Worm (Caenorhabditis elegans): Measurements from ENCODE around the gene arle-14.

DNA sequence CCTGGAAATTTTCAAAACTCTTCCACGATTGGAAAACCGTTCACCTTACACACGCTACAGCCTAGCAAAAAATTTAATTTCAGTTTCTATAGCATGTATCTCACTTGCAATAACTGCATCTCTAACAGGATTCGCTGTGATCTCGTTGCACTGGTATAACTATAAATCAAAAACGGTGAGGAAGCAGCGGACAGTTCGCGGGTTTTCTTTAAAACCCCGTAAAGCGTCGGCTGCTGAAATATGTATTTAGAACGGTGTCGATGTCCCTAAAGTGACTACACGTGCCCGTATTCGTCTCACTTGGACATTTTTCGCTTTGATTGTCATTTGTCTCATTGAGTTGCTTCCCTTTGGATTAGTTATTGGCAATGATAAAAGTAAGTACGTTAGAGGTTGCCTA, 41.6 kb downstream of the arle-14 start:
- TF ChIP-seq pqm-1 (tag; optimal IDR thresholded peaks at IDR 0.05) (no peak), dmd-4 (tag; optimal IDR thresholded peaks at IDR 0.05; ENCODE audit: borderline replicate concordance) (no peak), sox-2 (GFP tag; IDR thresholded peaks at IDR 0.05) (no peak), ceh-34 (tag; optimal IDR thresholded peaks at IDR 0.05) (no peak), elt-2 (tag; optimal IDR thresholded peaks at IDR 0.05) (no peak), ahr-1 (tag; optimal IDR thresholded peaks at IDR 0.05) (no peak), hlh-15 (tag; optimal IDR thresholded peaks at IDR 0.05) (no peak), nhr-11 (tag; optimal IDR thresholded peaks at IDR 0.05) (no peak), eyg-1 (tag; optimal IDR thresholded peaks at IDR 0.05) (no peak), pha-2 (tag; optimal IDR thresholded peaks at IDR 0.05) (no peak), lin-11 (tag; optimal IDR thresholded peaks at IDR 0.05) (no peak), odd-2 (tag; optimal IDR thresholded peaks at IDR 0.05) (no peak)

All from whole organism, late embryonic.